Worm (Caenorhabditis elegans): ENCODE data around the gene B0218.7.

B0218.7 gene

DNA sequence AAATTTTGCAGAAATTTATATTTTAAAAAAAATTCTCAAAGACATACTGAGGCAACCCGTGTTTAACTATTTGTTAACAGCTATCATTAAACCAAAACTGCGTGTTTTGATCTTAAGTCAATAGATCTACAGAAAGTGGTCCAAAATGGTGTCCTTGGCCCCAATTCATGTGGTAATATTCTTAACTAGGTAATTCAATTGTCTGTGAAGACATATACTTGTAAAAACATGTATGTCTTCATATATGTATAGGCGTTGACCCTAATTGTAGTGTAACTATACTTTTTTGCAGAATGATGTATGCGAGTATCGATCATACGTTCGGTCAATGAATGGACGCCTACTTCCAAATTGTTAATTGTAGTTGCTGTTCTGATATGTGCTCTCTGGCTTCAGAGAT lies 3.8 kb upstream of the B0218.7 start, which contains the start of gene C07G1.15:
Gene C07G1.15 (plus strand): TSS at position 301 of the 400 bp plus-strand sequence.
- no peak for TF ChIP-seq lin-29 (GFP tag; IDR thresholded peaks at IDR 0.05)
- TF ChIP-seq pqm-1 (tag; optimal IDR thresholded peaks at IDR 0.05): no peak
- no peak for TF ChIP-seq nhr-111 (GFP tag; optimal IDR thresholded peaks at IDR 0.05)
- TF ChIP-seq unc-39 (tag; optimal IDR thresholded peaks at IDR 0.05): no peak
- no peak for TF ChIP-seq aly-2 (tag; optimal IDR thresholded peaks at IDR 0.05)
- no peak for TF ChIP-seq sdz-12 (GFP tag; optimal IDR thresholded peaks at IDR 0.05)
- TF ChIP-seq daf-12 (tag; optimal IDR thresholded peaks at IDR 0.05): no peak
- TF ChIP-seq madf-9 (GFP tag; conservative IDR thresholded peaks at IDR 0.05): no peak
- no peak for TF ChIP-seq ctbp-1 (GFP tag; IDR thresholded peaks at IDR 0.05)
- TF ChIP-seq ceh-82 (tag; optimal IDR thresholded peaks at IDR 0.05): no peak
- TF ChIP-seq ceh-28 (tag; optimal IDR thresholded peaks at IDR 0.05): no peak
- no peak for TF ChIP-seq tag-97 (GFP tag; IDR thresholded peaks at IDR 0.05)
- no peak for TF ChIP-seq T26A8.4 (GFP tag; IDR thresholded peaks at IDR 0.05)
- TF ChIP-seq daf-19 (GFP tag; conservative IDR thresholded peaks at IDR 0.05): no peak
- TF ChIP-seq ZK337.2 (GFP tag; IDR thresholded peaks at IDR 0.05): no peak
- TF ChIP-seq hmg-1.1 (GFP tag; IDR thresholded peaks at IDR 0.05): no peak

DNA sequence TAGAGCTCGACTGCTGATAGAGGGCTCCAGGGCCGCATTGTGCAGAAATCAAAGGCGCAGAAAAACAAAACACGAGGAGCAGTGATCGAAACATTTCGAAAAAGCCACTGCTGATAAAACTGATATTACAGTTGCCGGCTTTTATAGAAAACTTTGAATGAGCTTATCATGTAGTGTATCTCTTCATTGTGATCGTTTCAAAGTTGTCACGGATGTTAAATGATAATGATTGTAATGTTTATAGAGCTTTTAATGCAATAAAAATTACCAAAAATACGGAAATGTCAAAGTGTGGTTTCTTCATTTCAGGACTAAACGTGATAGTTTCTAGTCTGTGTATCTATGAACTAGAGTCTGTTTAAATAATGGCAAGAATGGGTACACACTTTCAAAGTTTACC lies 2.8 kb upstream of the B0218.7 start, which contains the start of gene clec-52:
Gene clec-52 (minus strand): TSS at position 101 of the 400 bp plus-strand sequence.
- TF ChIP-seq pqm-1 (tag; optimal IDR thresholded peaks at IDR 0.05): peak; percentile 33
- no peak for TF ChIP-seq jun-1 (tag; optimal IDR thresholded peaks at IDR 0.05)
- peak; percentile 9 for TF ChIP-seq dve-1 (tag; optimal IDR thresholded peaks at IDR 0.05; ENCODE audit: insufficient read depth)
- TF ChIP-seq nhr-28 (tag; optimal IDR thresholded peaks at IDR 0.05): peak; percentile 2
- no peak for TF ChIP-seq cey-2 (tag; optimal IDR thresholded peaks at IDR 0.05; ENCODE audit: borderline replicate concordance, insufficient read depth)

DNA sequence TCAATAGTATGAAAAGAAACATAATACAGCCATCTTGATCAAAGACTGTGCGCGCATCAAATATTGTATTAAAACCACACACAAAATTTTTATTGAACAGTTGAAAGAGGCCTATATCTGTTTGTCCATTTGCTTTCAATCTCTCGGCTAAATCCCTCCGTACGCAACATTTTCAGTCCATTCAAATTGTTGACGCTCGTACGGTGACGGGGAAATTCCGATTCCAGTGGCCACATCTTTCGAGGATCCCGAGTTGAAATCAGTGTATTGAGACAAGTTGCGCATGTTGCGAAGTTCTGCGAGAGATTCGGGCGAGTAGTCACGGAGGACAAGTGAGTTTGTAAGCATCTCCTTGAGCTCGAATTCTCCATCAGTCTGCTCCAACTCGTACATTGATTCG lies 1.3 kb downstream of the B0218.7 start:
- TF ChIP-seq ceh-28 (tag; optimal IDR thresholded peaks at IDR 0.05): no peak
- peak in 1 of 2 experiments; percentile 94 for TF ChIP-seq unc-62 (GFP tag; optimal IDR thresholded peaks at IDR 0.05 in 1 of 2)
- TF ChIP-seq unc-62 (tag; optimal IDR thresholded peaks at IDR 0.05): no peak

DNA sequence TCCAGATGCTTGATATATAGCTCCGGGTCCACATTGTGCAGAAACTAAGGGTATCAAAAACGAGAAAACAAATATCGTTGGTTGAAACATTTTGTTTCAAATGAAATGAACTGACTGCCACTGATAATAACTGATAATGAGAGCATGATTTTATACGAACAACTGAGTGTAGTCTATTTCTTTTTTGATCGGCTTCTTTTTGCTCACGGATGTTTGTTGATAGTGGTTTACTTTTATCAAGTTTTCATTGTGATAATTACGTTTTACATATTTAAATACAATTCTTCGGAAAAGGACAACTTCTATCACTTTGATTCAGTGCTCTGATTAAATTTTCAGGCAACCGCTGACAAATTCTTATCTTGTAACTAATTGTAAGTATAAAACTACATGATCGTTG lies 2.2 kb downstream of the B0218.7 start, which contains the start of gene clec-51:
Gene clec-51 (minus strand): TSS at position 114 of the 400 bp plus-strand sequence.
- TF ChIP-seq dve-1 (tag; optimal IDR thresholded peaks at IDR 0.05; ENCODE audit: insufficient read depth) (peak; percentile 55), daf-16 (GFP tag; optimal IDR thresholded peaks at IDR 0.05) (no peak), daf-16 (tag; optimal IDR thresholded peaks at IDR 0.05) (peak; percentile 66), hlh-30 (tag; optimal IDR thresholded peaks at IDR 0.05; ENCODE audit: insufficient read depth) (no peak), hlh-11 (tag; optimal IDR thresholded peaks at IDR 0.05) (peak; percentile 70), lin-39 (tag; optimal IDR thresholded peaks at IDR 0.05) (no peak), pqm-1 (tag; optimal IDR thresholded peaks at IDR 0.05) (peak; percentile 90), F37D6.2 (tag; optimal IDR thresholded peaks at IDR 0.05) (no peak), dmd-6 (GFP tag; IDR thresholded peaks at IDR 0.05) (peak; percentile 67), Y75B8A.6 (GFP tag; IDR thresholded peaks at IDR 0.05) (no peak), nhr-28 (tag; optimal IDR thresholded peaks at IDR 0.05) (peak; percentile 58), nhr-77 (tag; optimal IDR thresholded peaks at IDR 0.05) (peak; percentile 15), D1046.2 (GFP tag; IDR thresholded peaks at IDR 0.05) (no peak)

DNA sequence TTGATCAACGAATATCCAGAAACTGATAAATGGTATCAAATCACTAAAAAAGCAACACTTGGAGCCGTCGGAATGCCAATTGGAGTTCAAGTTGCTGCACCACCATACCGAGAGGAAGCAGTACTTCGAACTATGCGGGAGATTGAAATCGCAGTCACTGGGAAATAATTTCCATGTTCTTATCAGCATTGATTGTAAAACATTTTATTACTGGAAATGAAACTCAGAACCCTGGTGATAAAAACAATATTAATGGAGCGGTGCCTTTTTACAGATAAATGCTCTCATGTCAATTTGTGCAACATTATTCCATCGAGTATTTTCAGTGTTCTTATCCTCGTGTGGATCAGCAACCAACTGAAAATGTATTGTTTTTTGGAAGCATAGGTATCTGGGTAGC lies 4.1 kb downstream of the B0218.7 start:
- no peak for TF ChIP-seq nhr-25 (tag; optimal IDR thresholded peaks at IDR 0.05; ENCODE audit: borderline replicate concordance, insufficient read depth)
- TF ChIP-seq lin-15B (tag; optimal IDR thresholded peaks at IDR 0.05): no peak
- no peak for TF ChIP-seq cey-2 (tag; optimal IDR thresholded peaks at IDR 0.05; ENCODE audit: borderline replicate concordance, insufficient read depth)
- TF ChIP-seq unc-39 (tag; optimal IDR thresholded peaks at IDR 0.05): no peak
- TF ChIP-seq Y105C5A.15 (GFP tag; IDR thresholded peaks at IDR 0.05): no peak
- no peak for TF ChIP-seq spr-3 (GFP tag; optimal IDR thresholded peaks at IDR 0.05)
- no peak for TF ChIP-seq ztf-11 (tag; optimal IDR thresholded peaks at IDR 0.05)
- TF ChIP-seq hlh-11 (tag; optimal IDR thresholded peaks at IDR 0.05): peak; percentile 22
- peak; percentile 27 for TF ChIP-seq nhr-28 (tag; optimal IDR thresholded peaks at IDR 0.05)
- TF ChIP-seq mep-1 (tag; optimal IDR thresholded peaks at IDR 0.05): no peak
- no peak for TF ChIP-seq F26F4.8 (GFP tag; conservative IDR thresholded peaks at IDR 0.05)
- no peak for TF ChIP-seq lir-3 (tag; optimal IDR thresholded peaks at IDR 0.05)
- no peak for TF ChIP-seq vab-7 (GFP tag; IDR thresholded peaks at IDR 0.05)
- TF ChIP-seq dmd-6 (GFP tag; IDR thresholded peaks at IDR 0.05): peak; percentile 48
- TF ChIP-seq snpc-4 (tag; optimal IDR thresholded peaks at IDR 0.05): no peak
- no peak for TF ChIP-seq lin-29 (GFP tag; IDR thresholded peaks at IDR 0.05)
- TF ChIP-seq daf-16 (GFP tag; optimal IDR thresholded peaks at IDR 0.05): no peak
- TF ChIP-seq daf-16 (tag; optimal IDR thresholded peaks at IDR 0.05): peak; percentile 29
- no peak for TF ChIP-seq lin-13 (GFP tag; optimal IDR thresholded peaks at IDR 0.05)
- peak; percentile 92 for TF ChIP-seq php-3 (GFP tag; IDR thresholded peaks at IDR 0.05)
